Fruit fly (Drosophila melanogaster) whole organism, pupa: Measurements from ENCODE around the gene CG32772.
A peak's percentile ranks its signal among the peaks of the same experiment; 100 is the strongest.

Source experiments
- CG10348 ChIP-seq: fragments of 200-800 bp; sonication (Bioruptor generic); IDR thresholded peaks from 2 replicates; pipeline ENCODE4 v1.3.6; 2022; ENCODE audit warnings: missing biosample characterization, missing genetic modification characterization
- CG12605 ChIP-seq: fragments of 200-800 bp; sonication (Bioruptor generic); IDR thresholded peaks from 2 replicates; pipeline ENCODE4 v1.3.6; 2022; ENCODE audit warnings: missing biosample characterization, missing genetic modification characterization
- CG13204 ChIP-seq: fragments of 200-800 bp; sonication (Bioruptor generic); optimal IDR thresholded peaks from 2 replicates; lab custom pipeline; 2018; ENCODE audit warnings: missing biosample characterization, mild to moderate bottlenecking, missing genetic modification characterization, moderate library complexity
- CG14655 ChIP-seq: fragments of 200-800 bp; sonication (Bioruptor generic); optimal IDR thresholded peaks from 3 replicates; lab custom pipeline; 2017; ENCODE audit warnings: mild to moderate bottlenecking, missing biosample characterization, missing genetic modification reagents, missing genetic modification characterization
- CG15710 ChIP-seq: fragments of 200-800 bp; sonication (Bioruptor generic); optimal IDR thresholded peaks from 2 replicates; lab custom pipeline; 2018; ENCODE audit warnings: missing biosample characterization, mild to moderate bottlenecking, missing genetic modification characterization, moderate library complexity
- CG17806 ChIP-seq: fragments of 200-800 bp; sonication (Bioruptor generic); optimal IDR thresholded peaks from 2 replicates; lab custom pipeline; 2018; ENCODE audit warnings: missing biosample characterization, mild to moderate bottlenecking, missing genetic modification characterization, moderate library complexity
- CG32121 ChIP-seq: fragments of 200-800 bp; sonication (Bioruptor generic); IDR thresholded peaks from 2 replicates; pipeline ENCODE4 v1.3.6; 2022; ENCODE audit warnings: missing biosample characterization, missing genetic modification characterization
- CG34367 ChIP-seq: fragments of 200-800 bp; sonication (Bioruptor generic); optimal IDR thresholded peaks from 2 replicates; lab custom pipeline; 2018; ENCODE audit warnings: missing biosample characterization, mild to moderate bottlenecking, missing genetic modification characterization
- CG4496 ChIP-seq: fragments of 200-800 bp; sonication (Bioruptor generic); IDR thresholded peaks from 3 replicates; pipeline ENCODE4 v1.3.6; 2022; ENCODE audit warnings: missing biosample characterization, missing genetic modification characterization
- CG8159 ChIP-seq: fragments of 200-800 bp; sonication (Bioruptor generic); optimal IDR thresholded peaks from 3 replicates; lab custom pipeline; 2018; ENCODE audit warnings: missing biosample characterization, mild to moderate bottlenecking, missing genetic modification characterization, moderate library complexity
- CG8301 ChIP-seq: fragments of 200-800 bp; sonication (Bioruptor generic); optimal IDR thresholded peaks from 2 replicates; lab custom pipeline; 2018; ENCODE audit warnings: missing biosample characterization, mild to moderate bottlenecking, missing genetic modification characterization
- CG9948 ChIP-seq: fragments of 200-800 bp; sonication (Bioruptor generic); optimal IDR thresholded peaks from 2 replicates; lab custom pipeline; 2018; ENCODE audit warnings: missing biosample characterization, mild to moderate bottlenecking, missing genetic modification characterization, moderate library complexity
- D1 ChIP-seq: fragments of 200-800 bp; sonication (Bioruptor generic); optimal IDR thresholded peaks from 2 replicates; lab custom pipeline; 2018; ENCODE audit warnings: missing biosample characterization, mild to moderate bottlenecking, missing genetic modification characterization, moderate library complexity
- EcR ChIP-seq: fragments of 200-800 bp; sonication (Bioruptor generic); optimal IDR thresholded peaks from 3 replicates; lab custom pipeline; 2019; ENCODE audit warnings: missing biosample characterization, missing genetic modification characterization, mild to moderate bottlenecking, moderate library complexity, missing genetic modification reagents
- Ets98B ChIP-seq: fragments of 200-800 bp; sonication (Bioruptor generic); IDR thresholded peaks from 2 replicates; pipeline ENCODE4 v1.3.6; 2022; ENCODE audit warnings: missing biosample characterization, missing genetic modification characterization
- Pif1A ChIP-seq: fragments of 200-800 bp; sonication (Bioruptor generic); optimal IDR thresholded peaks from 3 replicates; lab custom pipeline; 2016; ENCODE audit warnings: missing biosample characterization, missing genetic modification characterization
- Pif1B ChIP-seq: fragments of 200-800 bp; sonication (Bioruptor generic); optimal IDR thresholded peaks from 3 replicates; lab custom pipeline; 2016; ENCODE audit warnings: missing biosample characterization, missing genetic modification characterization
- Snoo ChIP-seq: fragments of 200-800 bp; sonication (Bioruptor generic); optimal IDR thresholded peaks from 3 replicates; lab custom pipeline; 2017; ENCODE audit warnings: missing biosample characterization, mild to moderate bottlenecking, missing genetic modification characterization, inconsistent platforms
- fd96Ca ChIP-seq: fragments of 200-800 bp; sonication (Bioruptor generic); IDR thresholded peaks from 3 replicates; pipeline ENCODE4 v1.3.6; 2022; ENCODE audit warnings: missing biosample characterization, missing genetic modification characterization
- gl ChIP-seq: fragments of 200-800 bp; sonication (Bioruptor generic); optimal IDR thresholded peaks from 2 replicates; lab custom pipeline; 2018; ENCODE audit warnings: missing biosample characterization, mild to moderate bottlenecking, missing genetic modification characterization
- rn ChIP-seq: fragments of 200-800 bp; sonication (Bioruptor generic); IDR thresholded peaks from 2 replicates; pipeline ENCODE4 v1.3.6; 2022; ENCODE audit warnings: missing biosample characterization, missing genetic modification characterization

Gene CG32772

dm6 chrX:4935979-4936843 lies 27.3 kb downstream of the CG32772 start:
- TF ChIP-seq Ets98B (GFP tag; lab: Robert Waterston, UW), result no peak
- TF ChIP-seq rn, result no peak
- no peak for TF ChIP-seq gl
- TF ChIP-seq CG8301, result peak; percentile 9
- TF ChIP-seq CG15710 (tag; lab: Kevin White, UChicago), result peak; percentile 37
- no peak for TF ChIP-seq CG13204 (GFP tag; lab: Kevin White, UChicago)
- TF ChIP-seq EcR, result peak; percentile 4
- no peak for TF ChIP-seq CG12605 (GFP tag; lab: Robert Waterston, UW)
- peak; percentile 56 for TF ChIP-seq Pif1A (GFP tag; lab: Kevin White, UChicago)
- TF ChIP-seq CG32121, result no peak
- peak; percentile 16 for TF ChIP-seq Snoo (tag; lab: Kevin White, UChicago)
- TF ChIP-seq CG10348 (GFP tag; lab: Robert Waterston, UW), result no peak
- TF ChIP-seq fd96Ca (GFP tag; lab: Robert Waterston, UW), result no peak
- TF ChIP-seq Pif1B (GFP tag; lab: Kevin White, UChicago), result peak; percentile 26
- no peak for TF ChIP-seq D1 (tag; lab: Kevin White, UChicago)
- TF ChIP-seq CG8159, result peak; percentile 36
- TF ChIP-seq CG9948 (tag; lab: Kevin White, UChicago), result peak; percentile 13
- TF ChIP-seq CG4496, result no peak
- TF ChIP-seq CG17806, result peak; percentile 27
- TF ChIP-seq CG14655 (GFP tag; lab: Kevin White, UChicago), result peak; percentile 24
- TF ChIP-seq CG34367 (tag; lab: Kevin White, UChicago), result no peak

dm6 chrX:4937222-4938071 lies 28.5 kb downstream of the CG32772 start:
- TF ChIP-seq gl, result no peak
- TF ChIP-seq EcR, result peak; percentile 31
- no peak for TF ChIP-seq Ets98B (GFP tag; lab: Robert Waterston, UW)
- TF ChIP-seq CG34367 (tag; lab: Kevin White, UChicago), result no peak
- peak; percentile 14 for TF ChIP-seq Pif1B (GFP tag; lab: Kevin White, UChicago)
- no peak for TF ChIP-seq rn
- TF ChIP-seq fd96Ca (GFP tag; lab: Robert Waterston, UW), result no peak
- no peak for TF ChIP-seq CG8301
- no peak for TF ChIP-seq CG17806
- TF ChIP-seq CG10348 (GFP tag; lab: Robert Waterston, UW), result no peak
- TF ChIP-seq Pif1A (GFP tag; lab: Kevin White, UChicago), result peak; percentile 7

DNA sequence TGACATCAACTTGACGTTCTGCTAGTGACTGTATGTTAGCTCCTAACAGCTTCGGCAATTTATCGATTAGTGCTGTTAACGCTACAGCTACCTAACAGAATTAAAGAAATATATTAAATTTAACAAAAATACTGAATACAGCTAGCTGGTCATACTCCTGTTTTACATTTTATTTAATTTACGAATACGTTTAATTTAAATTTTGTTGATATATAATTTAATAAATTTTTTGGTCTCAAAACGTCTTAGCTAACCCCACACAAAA lies 29.1 kb downstream of the CG32772 start, which contains the start of gene CG44774:
Gene CG44774, minus strand, starts transcription at position 34 of the 265 bp plus-strand sequence.
- TF ChIP-seq CG32121 (no peak), Ets98B (GFP tag; lab: Robert Waterston, UW) (no peak), CG34367 (tag; lab: Kevin White, UChicago) (no peak), fd96Ca (GFP tag; lab: Robert Waterston, UW) (no peak), CG8159 (no peak), D1 (tag; lab: Kevin White, UChicago) (no peak), CG17806 (no peak), rn (no peak), CG4496 (no peak), CG13204 (GFP tag; lab: Kevin White, UChicago) (no peak), gl (no peak), CG9948 (tag; lab: Kevin White, UChicago) (no peak), CG10348 (GFP tag; lab: Robert Waterston, UW) (no peak), Pif1A (GFP tag; lab: Kevin White, UChicago) (no peak), CG8301 (no peak), CG14655 (GFP tag; lab: Kevin White, UChicago) (no peak), Snoo (tag; lab: Kevin White, UChicago) (no peak), Pif1B (GFP tag; lab: Kevin White, UChicago) (no peak)

- no peak for TF ChIP-seq CG32121
- peak; percentile 8 for TF ChIP-seq EcR
These were observed 30.1 kb downstream of the CG32772 start, which contains the start of gene Ptp4E for dm6 chrX:4938986-4939385. Ptp4E (plus strand) TSS chrX:4939128.

- TF ChIP-seq CG13204 (GFP tag; lab: Kevin White, UChicago) (peak; percentile 89), Ets98B (GFP tag; lab: Robert Waterston, UW) (peak; percentile 99), CG34367 (tag; lab: Kevin White, UChicago) (peak; percentile 95), CG4496 (peak; percentile 99), Pif1A (GFP tag; lab: Kevin White, UChicago) (peak; percentile 95), CG15710 (tag; lab: Kevin White, UChicago) (peak; percentile 96), rn (peak; percentile 96), CG17806 (peak; percentile 94), Snoo (tag; lab: Kevin White, UChicago) (peak; percentile 92), CG9948 (tag; lab: Kevin White, UChicago) (peak; percentile 92), CG12605 (GFP tag; lab: Robert Waterston, UW) (peak; percentile 95), CG32121 (peak; percentile 98), gl (peak; percentile 90), CG10348 (GFP tag; lab: Robert Waterston, UW) (peak; percentile 96), fd96Ca (GFP tag; lab: Robert Waterston, UW) (peak; percentile 99), CG8301 (peak; percentile 97), EcR (no peak), Pif1B (GFP tag; lab: Kevin White, UChicago) (peak; percentile 95), CG14655 (GFP tag; lab: Kevin White, UChicago) (peak; percentile 97), D1 (tag; lab: Kevin White, UChicago) (peak; percentile 79), CG8159 (peak; percentile 94)
These were observed 31.0 kb downstream of the CG32772 start for dm6 chrX:4939788-4940441.
